Fruit fly (Drosophila melanogaster): Measurements from ENCODE around the gene MICU1.
A peak's percentile ranks its signal among the peaks of the same experiment; 100 is the strongest.

MICU1 gene

dm6 chr2L:7165832-7166231 is 16.2 kb upstream of the MICU1 start:
- no peak for TF ChIP-seq GATAd (GFP tag; optimal IDR thresholded peaks at IDR 0.05)
- TF ChIP-seq brk (GFP tag; optimal IDR thresholded peaks at IDR 0.05) = no peak
- no peak for TF ChIP-seq ey (GFP tag; optimal IDR thresholded peaks at IDR 0.05)
- no peak for TF ChIP-seq Jra (GFP tag; optimal IDR thresholded peaks at IDR 0.05)
- TF ChIP-seq Rel (GFP tag; optimal IDR thresholded peaks at IDR 0.05) = no peak
- no peak for TF ChIP-seq Rel (tag; optimal IDR thresholded peaks at IDR 0.05)
- TF ChIP-seq fru (GFP tag; optimal IDR thresholded peaks at IDR 0.05) = no peak
- TF ChIP-seq br (GFP tag; optimal IDR thresholded peaks at IDR 0.05) = no peak
- TF ChIP-seq rgr (GFP tag; optimal IDR thresholded peaks at IDR 0.05) = no peak
- no peak for TF ChIP-seq CG32264 (GFP tag; optimal IDR thresholded peaks at IDR 0.05)
- TF ChIP-seq Hr83 (GFP tag; optimal IDR thresholded peaks at IDR 0.05; ENCODE audit: poor library complexity, severe bottlenecking) = no peak
- no peak for TF ChIP-seq Hnf4 (GFP tag; optimal IDR thresholded peaks at IDR 0.05)
- TF ChIP-seq jim (GFP tag; optimal IDR thresholded peaks at IDR 0.05) = no peak
- no peak for TF ChIP-seq h (GFP tag; optimal IDR thresholded peaks at IDR 0.05)
- TF ChIP-seq HLH106 (tag; optimal IDR thresholded peaks at IDR 0.05) = no peak
- no peak for TF ChIP-seq CrebA (GFP tag; optimal IDR thresholded peaks at IDR 0.05; ENCODE audit: borderline replicate concordance)
- TF ChIP-seq psq (GFP tag; optimal IDR thresholded peaks at IDR 0.05) = no peak
- no peak for TF ChIP-seq dsf (GFP tag; optimal IDR thresholded peaks at IDR 0.05; ENCODE audit: borderline replicate concordance)
- TF ChIP-seq dl (GFP tag; optimal IDR thresholded peaks at IDR 0.05; ENCODE audit: insufficient read depth in 1 of 2, partially characterized antibody in 2 of 2) = no peak
- TF ChIP-seq Dif (GFP tag; optimal IDR thresholded peaks at IDR 0.05; ENCODE audit: partially characterized antibody) = no peak
- no peak for TF ChIP-seq CG9705 (GFP tag; optimal IDR thresholded peaks at IDR 0.05)

DNA sequence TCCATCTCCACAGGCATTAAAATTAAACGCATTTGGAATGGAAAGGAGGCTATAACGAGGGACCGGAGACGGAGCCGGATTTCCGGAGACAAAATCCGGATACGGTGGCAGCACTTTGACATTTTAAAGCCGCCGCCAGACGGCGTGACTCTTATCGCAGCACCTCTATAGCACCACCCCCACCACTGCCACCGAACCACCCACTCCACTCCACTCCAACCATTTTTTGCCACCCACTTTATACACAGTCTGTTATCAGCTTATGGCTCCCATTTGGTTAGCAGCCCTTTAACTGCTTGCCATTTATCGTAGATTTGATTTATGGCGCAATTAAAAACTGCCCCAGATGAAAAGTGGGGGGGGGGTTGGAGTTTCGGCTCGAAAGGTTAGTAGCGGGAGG is 13.0 kb upstream of the MICU1 start:
- no peak for TF ChIP-seq rgr (GFP tag; optimal IDR thresholded peaks at IDR 0.05)
- no peak for TF ChIP-seq Dif (GFP tag; optimal IDR thresholded peaks at IDR 0.05; ENCODE audit: partially characterized antibody)
- no peak for TF ChIP-seq br (GFP tag; optimal IDR thresholded peaks at IDR 0.05)
- no peak for TF ChIP-seq Dfd (GFP tag; optimal IDR thresholded peaks at IDR 0.05)
- no peak for TF ChIP-seq Sp1 (GFP tag; optimal IDR thresholded peaks at IDR 0.05)
- no peak for TF ChIP-seq ey (GFP tag; optimal IDR thresholded peaks at IDR 0.05)
- no peak for TF ChIP-seq CrebA (GFP tag; optimal IDR thresholded peaks at IDR 0.05; ENCODE audit: borderline replicate concordance)
- TF ChIP-seq psq (GFP tag; optimal IDR thresholded peaks at IDR 0.05) = no peak

DNA sequence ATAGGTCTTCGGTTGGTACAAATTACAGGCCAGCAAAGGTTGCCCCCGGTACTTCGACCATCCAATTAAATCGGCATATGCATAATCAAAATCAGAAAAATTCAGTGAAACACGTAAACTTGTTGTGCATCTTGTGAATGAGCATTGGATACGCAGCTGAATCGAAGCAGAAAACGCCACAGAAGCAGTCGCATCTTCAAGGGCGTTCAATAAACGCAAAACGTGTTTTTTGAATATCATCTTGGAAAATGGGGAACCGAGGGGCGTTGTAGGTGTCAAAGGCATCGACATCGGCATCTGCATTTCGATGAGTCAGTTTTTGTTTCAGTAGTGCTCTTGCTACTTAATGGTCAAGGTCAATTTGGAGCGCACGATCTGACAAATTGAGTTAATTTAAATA is 7.7 kb upstream of the MICU1 start:
- no peak for TF ChIP-seq Hnf4 (GFP tag; optimal IDR thresholded peaks at IDR 0.05)
- no peak for TF ChIP-seq brk (GFP tag; optimal IDR thresholded peaks at IDR 0.05)
- no peak for TF ChIP-seq GATAd (GFP tag; optimal IDR thresholded peaks at IDR 0.05)
- no peak for TF ChIP-seq psq (GFP tag; optimal IDR thresholded peaks at IDR 0.05)
- TF ChIP-seq Jra (GFP tag; optimal IDR thresholded peaks at IDR 0.05) = no peak
- TF ChIP-seq Vsx2 (GFP tag; optimal IDR thresholded peaks at IDR 0.05; ENCODE audit: partially characterized antibody) = no peak
- TF ChIP-seq pan (optimal IDR thresholded peaks at IDR 0.05) = no peak
- no peak for TF ChIP-seq rgr (GFP tag; optimal IDR thresholded peaks at IDR 0.05)
- TF ChIP-seq h (GFP tag; optimal IDR thresholded peaks at IDR 0.05) = no peak

DNA sequence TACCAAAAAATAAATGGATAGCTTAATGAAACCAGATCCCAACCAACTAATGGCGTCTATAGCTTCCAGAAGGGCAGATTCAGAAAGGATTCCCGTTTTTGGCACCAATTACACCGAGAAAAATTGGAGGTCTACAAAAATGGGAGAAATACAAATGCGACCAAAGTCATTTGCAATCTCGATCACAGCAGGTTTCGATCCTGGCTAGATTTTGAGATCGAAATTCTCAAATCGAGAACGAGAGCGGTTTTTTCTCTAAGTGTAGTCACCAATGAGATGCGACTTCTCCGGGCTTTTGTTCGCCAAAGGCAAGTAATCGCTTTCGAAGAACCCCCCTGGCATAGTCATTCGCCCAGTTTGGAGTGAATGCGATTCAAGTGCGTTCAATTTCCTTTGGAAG is 6.2 kb upstream of the MICU1 start:
- TF ChIP-seq rgr (GFP tag; optimal IDR thresholded peaks at IDR 0.05) = peak; percentile 38
- TF ChIP-seq foxo (GFP tag; optimal IDR thresholded peaks at IDR 0.05) = no peak
- no peak for TF ChIP-seq sage (GFP tag; optimal IDR thresholded peaks at IDR 0.05)
- TF ChIP-seq h (GFP tag; optimal IDR thresholded peaks at IDR 0.05) = peak; percentile 55
- TF ChIP-seq woc (GFP tag; optimal IDR thresholded peaks at IDR 0.05) = peak; percentile 13
- no peak for TF ChIP-seq Abd-B (GFP tag; optimal IDR thresholded peaks at IDR 0.05)

DNA sequence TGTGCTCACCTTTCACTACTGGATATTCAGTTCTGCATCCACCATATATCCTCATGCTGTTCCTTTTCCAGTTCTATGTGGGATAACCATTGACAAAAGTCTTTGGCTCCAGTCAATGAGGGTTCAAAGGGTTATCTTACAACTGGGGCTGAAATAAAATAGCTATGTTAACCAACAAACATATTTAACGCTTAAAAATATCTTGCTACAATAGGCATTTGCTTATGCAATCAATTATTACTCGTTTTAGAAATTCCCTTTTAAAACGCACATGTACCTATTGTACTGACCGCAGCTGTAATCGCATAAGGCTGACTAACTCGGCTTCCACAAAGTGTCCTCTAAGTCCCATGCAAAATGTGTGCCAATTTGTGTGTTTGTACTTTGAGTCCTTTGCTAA is 2.8 kb upstream of the MICU1 start:
- TF ChIP-seq fru (GFP tag; optimal IDR thresholded peaks at IDR 0.05) (no peak), h (GFP tag; optimal IDR thresholded peaks at IDR 0.05) (peak; percentile 21)

dm6 chr2L:7187920-7188529 is 6.0 kb downstream of the MICU1 start:
- no peak for TF ChIP-seq ey (GFP tag; optimal IDR thresholded peaks at IDR 0.05)
- TF ChIP-seq CG32264 (GFP tag; optimal IDR thresholded peaks at IDR 0.05) = no peak
- TF ChIP-seq Dfd (GFP tag; optimal IDR thresholded peaks at IDR 0.05) = no peak
- no peak for TF ChIP-seq GATAd (GFP tag; optimal IDR thresholded peaks at IDR 0.05)
- no peak for TF ChIP-seq sv (GFP tag; optimal IDR thresholded peaks at IDR 0.05)
- no peak for TF ChIP-seq Vsx2 (GFP tag; optimal IDR thresholded peaks at IDR 0.05; ENCODE audit: partially characterized antibody)
- no peak for TF ChIP-seq Sp1 (GFP tag; optimal IDR thresholded peaks at IDR 0.05)
- no peak for TF ChIP-seq Abd-B (GFP tag; optimal IDR thresholded peaks at IDR 0.05)
- no peak for TF ChIP-seq Dif (GFP tag; optimal IDR thresholded peaks at IDR 0.05; ENCODE audit: partially characterized antibody)
- no peak for TF ChIP-seq br (GFP tag; optimal IDR thresholded peaks at IDR 0.05)
- TF ChIP-seq usp (GFP tag; optimal IDR thresholded peaks at IDR 0.05) = no peak
- TF ChIP-seq Hr78 (GFP tag; optimal IDR thresholded peaks at IDR 0.05) = no peak
- no peak for TF ChIP-seq Hr83 (GFP tag; optimal IDR thresholded peaks at IDR 0.05; ENCODE audit: poor library complexity, severe bottlenecking)
- no peak for TF ChIP-seq brk (GFP tag; optimal IDR thresholded peaks at IDR 0.05)
- no peak for TF ChIP-seq CG9705 (GFP tag; optimal IDR thresholded peaks at IDR 0.05)
- TF ChIP-seq lola (GFP tag; optimal IDR thresholded peaks at IDR 0.05) = no peak
